Fruit fly (Drosophila melanogaster) whole organism, embryonic: ENCODE results near the gene Mekk1.

Experiments
- Blimp-1 ChIP-seq: fragments of 200-800 bp; sonication (Bioruptor generic); optimal IDR thresholded peaks from 3 replicates; lab custom pipeline; 2018; ENCODE audit warnings: missing biosample characterization, missing genetic modification characterization, mild to moderate bottlenecking, moderate library complexity, missing genetic modification reagents
- CG10462 ChIP-seq: fragments of 200-800 bp; sonication (Bioruptor generic); optimal IDR thresholded peaks from 2 replicates; lab custom pipeline; 2016; ENCODE audit warnings: missing biosample characterization, missing genetic modification characterization
- CG15696 ChIP-seq: fragments of 200-800 bp; sonication (Bioruptor generic); optimal IDR thresholded peaks from 2 replicates; lab custom pipeline; 2019; ENCODE audit warnings: missing biosample characterization, mild to moderate bottlenecking, missing genetic modification characterization, moderate library complexity
- CG16815 ChIP-seq: fragments of 200-800 bp; sonication (Bioruptor generic); optimal IDR thresholded peaks from 3 replicates; lab custom pipeline; 2017; ENCODE audit warnings: missing biosample characterization, mild to moderate bottlenecking, missing genetic modification characterization
- CG3847 ChIP-seq: fragments of 200-800 bp; sonication (Bioruptor generic); IDR thresholded peaks from 2 replicates; pipeline ENCODE4 v1.3.6; 2022; ENCODE audit warnings: missing biosample characterization, missing genetic modification characterization
- CG6654 ChIP-seq: fragments of 200-800 bp; sonication (Bioruptor generic); optimal IDR thresholded peaks from 2 replicates; lab custom pipeline; 2017; ENCODE audit warnings: missing biosample characterization, mild to moderate bottlenecking, missing genetic modification characterization
- CG8359 ChIP-seq: fragments of 200-800 bp; sonication (Bioruptor generic); optimal IDR thresholded peaks from 2 replicates; lab custom pipeline; 2017; ENCODE audit warnings: missing biosample characterization, mild to moderate bottlenecking, missing genetic modification characterization, borderline replicate concordance
- CG9437 ChIP-seq: fragments of 200-800 bp; sonication (Bioruptor generic); optimal IDR thresholded peaks from 2 replicates; lab custom pipeline; 2018; ENCODE audit warnings: missing biosample characterization, mild to moderate bottlenecking, missing genetic modification characterization
- Chrac-16 ChIP-seq: fragments of 200-800 bp; sonication (Bioruptor generic); optimal IDR thresholded peaks from 3 replicates; lab custom pipeline; 2016; ENCODE audit warnings: missing biosample characterization, missing genetic modification characterization
- HLHmδ ChIP-seq: fragments of 200-800 bp; sonication (Bioruptor generic); optimal IDR thresholded peaks from 2 replicates; lab custom pipeline; 2018; ENCODE audit warnings: missing biosample characterization, mild to moderate bottlenecking, missing genetic modification characterization, moderate library complexity
- MESR4 ChIP-seq: fragments of 200-800 bp; sonication (Bioruptor generic); optimal IDR thresholded peaks from 2 replicates; lab custom pipeline; 2018; ENCODE audit warnings: missing biosample characterization, mild to moderate bottlenecking, missing genetic modification characterization, moderate library complexity
- MTF-1 ChIP-seq: fragments of 200-800 bp; sonication (Bioruptor generic); optimal IDR thresholded peaks from 2 replicates; lab custom pipeline; 2018; ENCODE audit warnings: missing biosample characterization, mild to moderate bottlenecking, missing genetic modification characterization, borderline replicate concordance
- Med ChIP-seq: fragments of 200-800 bp; sonication (Bioruptor generic); peaks from one replicate; lab custom pipeline; 2016; ENCODE audit warnings: missing biosample characterization, missing genetic modification characterization, mild to moderate bottlenecking, inconsistent platforms, moderate library complexity
- Sox100B ChIP-seq: fragments of 200-800 bp; sonication (Bioruptor generic); optimal IDR thresholded peaks from 3 replicates; lab custom pipeline; 2018; ENCODE audit warnings: missing biosample characterization, mild to moderate bottlenecking, missing genetic modification characterization
- Trl ChIP-seq, 3 experiments: fragments of >200 bp in 2 of 3; fragments of 200-800 bp in 1 of 3; sonication (Bioruptor generic) in 1 of 3; optimal IDR thresholded peaks; 2 replicates in 1 of 3; 3 replicates in 2 of 3; lab custom pipeline; 2016 to 2017; ENCODE audit warnings: missing biosample characterization in 1 of 3, missing genetic modification characterization in 1 of 3
- cas ChIP-seq: fragments of 200-800 bp; sonication (Bioruptor generic); IDR thresholded peaks from 2 replicates; pipeline ENCODE4 v1.3.6; 2022; ENCODE audit warnings: missing biosample characterization, missing genetic modification characterization
- chinmo ChIP-seq: fragments of 200-800 bp; sonication (Bioruptor generic); IDR thresholded peaks from 4 replicates; pipeline ENCODE4 v1.3.6; 2022; ENCODE audit warnings: missing biosample characterization, missing genetic modification characterization; ENCODE audit not compliant: partially characterized antibody
- ci ChIP-seq: fragments of 200-800 bp; sonication (Bioruptor generic); IDR thresholded peaks from 3 replicates; pipeline ENCODE4 v1.3.6; 2022; ENCODE audit warnings: missing biosample characterization, missing genetic modification characterization
- crol ChIP-seq: fragments of 200-800 bp; sonication (Bioruptor generic); IDR thresholded peaks from 2 replicates; pipeline ENCODE4 v1.3.6; 2022; ENCODE audit warnings: missing biosample characterization, missing genetic modification characterization
- cwo ChIP-seq: fragments of 200-800 bp; sonication (Bioruptor generic); optimal IDR thresholded peaks from 3 replicates; lab custom pipeline; 2017; ENCODE audit warnings: missing biosample characterization, missing genetic modification characterization, mild to moderate bottlenecking, moderate library complexity, missing genetic modification reagents
- da ChIP-seq: fragments of 200-800 bp; sonication (Bioruptor generic); optimal IDR thresholded peaks from 2 replicates; lab custom pipeline; 2016; ENCODE audit warnings: missing biosample characterization, missing genetic modification characterization
- ewg ChIP-seq: fragments of 200-800 bp; sonication (Bioruptor generic); optimal IDR thresholded peaks from 3 replicates; lab custom pipeline; 2017; ENCODE audit warnings: mild to moderate bottlenecking, missing biosample characterization, missing genetic modification reagents, missing genetic modification characterization
- gcm2 ChIP-seq: fragments of 200-800 bp; sonication (Bioruptor generic); optimal IDR thresholded peaks from 2 replicates; lab custom pipeline; 2016; ENCODE audit warnings: missing biosample characterization, missing genetic modification characterization
- grn ChIP-seq: fragments of 200-800 bp; sonication (Bioruptor generic); optimal IDR thresholded peaks from 3 replicates; lab custom pipeline; 2017; ENCODE audit warnings: missing biosample characterization, missing genetic modification characterization
- lbe ChIP-seq: fragments of 200-800 bp; sonication (Bioruptor generic); optimal IDR thresholded peaks from 2 replicates; lab custom pipeline; 2016; ENCODE audit warnings: missing biosample characterization, mild to moderate bottlenecking, missing genetic modification characterization
- pan ChIP-seq, 4 experiments: fragments of >200 bp in 3 of 4; fragments of 200-800 bp in 1 of 4; sonication (Bioruptor generic) in 1 of 4; optimal IDR thresholded peaks in 3 of 4; IDR thresholded peaks in 1 of 4; 2 replicates each; pipeline versions ENCODE4 v1.3.6 to Lab custom; 2017 to 2022; ENCODE audit warnings: missing biosample characterization in 2 of 4, missing genetic modification characterization in 2 of 4, mixed read lengths in 1 of 4
- phol ChIP-seq: fragments of 200-800 bp; sonication (Bioruptor generic); optimal IDR thresholded peaks from 3 replicates; lab custom pipeline; 2018; ENCODE audit warnings: missing biosample characterization, mild to moderate bottlenecking, missing genetic modification characterization, moderate library complexity
- pros ChIP-seq: fragments of 200-800 bp; sonication (Bioruptor generic); optimal IDR thresholded peaks from 3 replicates; lab custom pipeline; 2019; ENCODE audit warnings: missing biosample characterization, mild to moderate bottlenecking, missing genetic modification characterization, moderate library complexity
- pzg ChIP-seq: fragments of 200-800 bp; sonication (Bioruptor generic); optimal IDR thresholded peaks from 3 replicates; lab custom pipeline; 2018; ENCODE audit warnings: missing biosample characterization, mild to moderate bottlenecking, missing genetic modification characterization, moderate library complexity
- sens ChIP-seq: fragments of 200-800 bp; sonication (Bioruptor generic); peaks from one replicate; lab custom pipeline; 2016; ENCODE audit warnings: missing biosample characterization, missing genetic modification characterization
- seq ChIP-seq: fragments of 200-800 bp; sonication (Bioruptor generic); IDR thresholded peaks from 2 replicates; pipeline ENCODE4 v1.3.6; 2022; ENCODE audit warnings: missing biosample characterization, missing genetic modification characterization
- slou ChIP-seq: fragments of 200-800 bp; sonication (Bioruptor generic); optimal IDR thresholded peaks from 3 replicates; lab custom pipeline; 2016; ENCODE audit warnings: missing biosample characterization, missing genetic modification characterization
- sr ChIP-seq: fragments of 200-800 bp; sonication (Bioruptor generic); IDR thresholded peaks from 3 replicates; pipeline ENCODE4 v1.3.6; 2022; ENCODE audit warnings: missing biosample characterization, missing genetic modification characterization
- tap ChIP-seq: fragments of 200-800 bp; optimal IDR thresholded peaks from 3 replicates; lab custom pipeline; 2019; ENCODE audit warnings: missing biosample characterization, mild to moderate bottlenecking, missing genetic modification characterization, moderate library complexity
- trem ChIP-seq: fragments of 200-800 bp; optimal IDR thresholded peaks from 3 replicates; lab custom pipeline; 2019; ENCODE audit warnings: missing biosample characterization, mild to moderate bottlenecking, missing genetic modification characterization, moderate library complexity
- vvl ChIP-seq: fragments of 200-800 bp; sonication (Bioruptor generic); IDR thresholded peaks from 2 replicates; pipeline ENCODE4 v1.3.6; 2022; ENCODE audit warnings: missing biosample characterization, missing genetic modification characterization

The Mekk1 gene

DNA sequence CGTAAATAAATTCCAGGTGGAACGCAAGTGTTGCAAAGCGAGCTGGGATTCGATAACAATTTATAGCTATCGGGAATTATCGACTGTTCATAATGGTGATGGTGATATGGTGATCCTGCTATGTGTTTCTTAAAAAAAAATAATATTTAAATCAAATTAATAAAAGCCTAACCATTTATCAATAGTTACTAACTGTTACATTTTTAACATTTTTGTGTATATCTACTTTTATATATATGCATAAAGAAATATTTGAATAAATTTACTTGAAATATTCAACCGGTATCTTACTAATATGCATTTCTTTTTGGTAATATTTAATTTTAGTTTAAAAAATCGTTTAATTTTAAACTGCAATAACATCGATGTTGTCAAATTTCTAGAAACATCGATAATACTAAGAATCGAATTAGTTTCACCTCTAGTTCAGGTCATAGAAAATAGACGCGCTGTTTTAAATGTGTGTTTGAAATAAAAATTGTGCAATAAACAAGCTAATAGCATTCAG is 2.6 kb upstream of the Mekk1 start, which contains the start of the genes PGS1 and gwl (continued):
- TF ChIP-seq pzg (peak; percentile 32), CG3847 (GFP tag; lab: Robert Waterston, UW) (peak; percentile 88), HLHmδ (GFP tag; lab: Kevin White, UChicago) (no peak), cwo (GFP tag; lab: Kevin White, UChicago) (peak; percentile 35), da (no peak), gcm2 (GFP tag; lab: Kevin White, UChicago) (no peak), slou (peak; percentile 61), ewg (GFP tag; lab: Kevin White, UChicago) (peak; percentile 35), CG10462 (peak; percentile 56), trem (tag; lab: Kevin White, UChicago) (peak; percentile 65), ci (GFP tag; lab: Robert Waterston, UW) (0 out of 3 replicates have a peak, but pooled peaks have one; percentile 37), sr (GFP tag; lab: Robert Waterston, UW) (no peak), Chrac-16 (GFP tag; lab: Kevin White, UChicago) (peak; percentile 74), CG16815 (peak; percentile 65), Blimp-1 (GFP tag; lab: Kevin White, UChicago) (no peak), vvl (GFP tag; lab: Robert Waterston, UW) (peak; percentile 87), pan (optimal IDR thresholded peaks at IDR 0.05; lab: Kevin White, UChicago) (no peak), pan (GFP tag; optimal IDR thresholded peaks at IDR 0.05 in 1 of 2, IDR thresholded peaks at IDR 0.05 in 1 of 2) (peak in 1 of 2 experiments; percentile 81), cas (peak; percentile 73), MTF-1 (GFP tag; lab: Kevin White, UChicago) (no peak)

DNA sequence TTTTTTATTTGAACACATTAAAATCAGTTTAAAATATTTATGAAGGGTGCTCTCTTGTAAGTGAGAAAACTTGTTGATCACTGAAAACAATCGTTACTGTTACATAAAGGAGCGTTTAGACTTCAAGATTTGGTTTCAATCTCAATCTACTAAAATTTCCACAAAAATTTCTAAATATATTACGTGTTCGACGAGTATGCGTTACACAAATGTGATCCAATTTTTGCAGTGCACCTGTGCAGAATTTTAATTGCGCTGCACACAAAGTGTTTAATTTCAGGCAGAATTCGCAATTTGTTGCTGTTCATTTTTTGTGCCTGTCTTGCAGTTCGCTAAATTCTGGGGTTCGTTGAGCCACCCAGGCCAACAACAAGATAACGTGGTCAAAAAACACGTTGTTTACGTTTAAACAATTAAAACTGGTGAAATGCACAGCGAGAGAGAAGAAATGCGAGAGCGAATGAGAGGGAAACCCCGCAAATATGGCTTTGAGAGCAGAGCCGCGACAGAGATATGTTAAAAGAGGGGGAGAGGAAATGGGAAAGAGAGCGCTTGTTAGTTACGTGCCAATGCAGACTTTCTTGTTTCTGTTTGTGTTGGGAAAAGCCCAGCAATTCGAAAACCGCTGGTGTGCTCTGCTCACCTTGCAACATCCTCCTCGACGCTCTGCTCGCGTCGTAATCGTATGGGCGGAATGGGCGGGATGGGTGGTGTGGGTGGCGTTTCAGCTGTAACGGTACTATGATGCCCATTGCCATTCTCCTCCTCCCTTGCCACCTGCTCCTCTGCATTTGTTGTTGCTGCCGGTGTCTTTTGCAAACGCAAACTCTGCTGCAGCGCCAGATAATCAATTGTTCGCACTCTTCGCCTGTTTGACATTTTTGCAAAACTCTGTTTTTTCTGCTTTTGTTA is 780 bp downstream of the Mekk1 start:
- no peak for TF ChIP-seq MESR4
- TF ChIP-seq pros (GFP tag; lab: Kevin White, UChicago), result no peak
- TF ChIP-seq Med (GFP tag; lab: Kevin White, UChicago), result peak; percentile 59
- 0 out of 2 replicates have a peak, but pooled peaks have one; percentile 12 for TF ChIP-seq seq (GFP tag; lab: Robert Waterston, UW)
- peak; percentile 86 to 89 for TF ChIP-seq Trl (optimal IDR thresholded peaks at IDR 0.05; lab: Kevin White, UChicago)
- TF ChIP-seq Trl (GFP tag; optimal IDR thresholded peaks at IDR 0.05; lab: Kevin White, UChicago), result no peak
- TF ChIP-seq lbe (GFP tag; lab: Kevin White, UChicago), result peak; percentile 36
- TF ChIP-seq crol, result peak; percentile 67
- no peak for TF ChIP-seq CG6654 (GFP tag; lab: Kevin White, UChicago)
- TF ChIP-seq chinmo (GFP tag; lab: Robert Waterston, UW), result 0 out of 4 replicates have a peak, but pooled peaks have one; percentile 1
- TF ChIP-seq CG15696, result no peak
- no peak for TF ChIP-seq grn (GFP tag; lab: Kevin White, UChicago)
- peak; percentile 22 for TF ChIP-seq phol (tag; lab: Kevin White, UChicago)
- peak; percentile 69 for TF ChIP-seq sens (GFP tag; lab: Kevin White, UChicago)
- TF ChIP-seq CG8359 (GFP tag; lab: Kevin White, UChicago), result no peak
- TF ChIP-seq tap (tag; lab: Kevin White, UChicago), result no peak
- TF ChIP-seq Sox100B, result no peak
- no peak for TF ChIP-seq CG9437 (GFP tag; lab: Kevin White, UChicago)
